Worm (Caenorhabditis elegans): ENCODE data around the gene mrpl-21.

DNA sequence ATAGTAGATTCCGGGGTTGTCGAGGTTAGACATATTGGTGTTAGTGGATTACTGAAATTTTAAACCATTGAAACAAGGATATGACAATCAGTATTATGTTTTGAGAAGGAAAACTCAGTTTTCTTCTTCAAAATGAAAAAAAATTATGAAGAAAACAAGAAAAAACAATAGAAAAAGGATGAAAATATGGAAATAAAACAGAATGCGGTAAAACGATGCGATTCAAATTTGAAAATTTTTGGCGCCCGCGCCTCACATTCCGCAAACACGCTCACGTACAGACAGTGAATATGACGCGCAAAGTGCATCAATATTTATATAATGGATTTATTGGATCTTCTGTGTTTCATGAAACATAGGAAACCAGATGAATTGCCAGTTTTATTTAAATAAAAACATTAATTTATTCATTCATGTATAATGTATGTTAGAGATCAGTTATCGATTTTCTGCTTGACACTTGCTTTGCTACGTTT, 47.9 kb upstream of the mrpl-21 start, which contains the start of gene mcm-5:
- TF ChIP-seq him-1 (tag; optimal IDR thresholded peaks at IDR 0.05): no peak
- no peak for TF ChIP-seq dao-5 (tag; optimal IDR thresholded peaks at IDR 0.05)
- TF ChIP-seq W03F9.2 (tag; optimal IDR thresholded peaks at IDR 0.05): peak; percentile 69

Measured in whole organism, L4/young adult.